Fruit fly (Drosophila melanogaster): ENCODE data around the gene Rim.

The Rim gene

dm6 chr3R:17849178-17849577 is 67.2 kb downstream of the Rim start (continued):
- TF ChIP-seq CG17612 (GFP tag; IDR thresholded peaks at IDR 0.05), result no peak
- TF ChIP-seq CG13624 (GFP tag; optimal IDR thresholded peaks at IDR 0.05), result no peak
- no peak for TF ChIP-seq E2f1 (GFP tag; IDR thresholded peaks at IDR 0.05)
- TF ChIP-seq CG12219 (GFP tag; optimal IDR thresholded peaks at IDR 0.05), result peak; percentile 7
- no peak for TF ChIP-seq Dbx (GFP tag; IDR thresholded peaks at IDR 0.05)
- no peak for TF ChIP-seq crp (GFP tag; optimal IDR thresholded peaks at IDR 0.05)
- peak; percentile 38 for TF ChIP-seq Sox102F (GFP tag; optimal IDR thresholded peaks at IDR 0.05)
- no peak for TF ChIP-seq CG1832 (GFP tag; optimal IDR thresholded peaks at IDR 0.05)
- TF ChIP-seq Sry-β (GFP tag; optimal IDR thresholded peaks at IDR 0.05), result no peak
- no peak for TF ChIP-seq CG9876 (GFP tag; optimal IDR thresholded peaks at IDR 0.05)
- TF ChIP-seq org-1 (GFP tag; optimal IDR thresholded peaks at IDR 0.05), result no peak
- TF ChIP-seq CG8290 (GFP tag; optimal IDR thresholded peaks at IDR 0.05), result no peak
- TF ChIP-seq CG8290 (tag; optimal IDR thresholded peaks at IDR 0.05), result no peak
- TF ChIP-seq CG31441 (GFP tag; IDR thresholded peaks at IDR 0.05), result peak; percentile 29; the same call in 1 of the 2 replicates
- 0 out of 2 replicates have a peak, but pooled peaks have one; percentile 16 for TF ChIP-seq E2f2 (GFP tag; IDR thresholded peaks at IDR 0.05)
- TF ChIP-seq CG18764 (GFP tag; optimal IDR thresholded peaks at IDR 0.05), result no peak
- TF ChIP-seq tgo (GFP tag; IDR thresholded peaks at IDR 0.05), result peak; percentile 26; the same call in 1 of the 3 replicates
- TF ChIP-seq Nf-YA (GFP tag; IDR thresholded peaks at IDR 0.05), result no peak
- no peak for TF ChIP-seq br (optimal IDR thresholded peaks at IDR 0.05)
- peak; percentile 17 for TF ChIP-seq HHEX (GFP tag; optimal IDR thresholded peaks at IDR 0.05)
- TF ChIP-seq Ada2b (GFP tag; IDR thresholded peaks at IDR 0.05), result 0 out of 2 replicates have a peak, but pooled peaks have one; percentile 18
- TF ChIP-seq CG31388 (GFP tag; optimal IDR thresholded peaks at IDR 0.05), result no peak
- TF ChIP-seq NC2α (GFP tag; optimal IDR thresholded peaks at IDR 0.05), result no peak
- TF ChIP-seq CG18262 (tag; optimal IDR thresholded peaks at IDR 0.05), result peak; percentile 22
- no peak for TF ChIP-seq NfI (GFP tag; optimal IDR thresholded peaks at IDR 0.05)
- TF ChIP-seq CG7745 (tag; optimal IDR thresholded peaks at IDR 0.05), result no peak
- TF ChIP-seq HLHmδ (GFP tag; optimal IDR thresholded peaks at IDR 0.05), result no peak
- no peak for TF ChIP-seq CG3995 (GFP tag; optimal IDR thresholded peaks at IDR 0.05)
- 0 out of 2 replicates have a peak, but pooled peaks have one; percentile 22 for TF ChIP-seq CG9932 (GFP tag; IDR thresholded peaks at IDR 0.05)
- TF ChIP-seq CG1529 (GFP tag; optimal IDR thresholded peaks at IDR 0.05), result no peak
- 0 out of 3 replicates have a peak, but pooled peaks have one; percentile 31 for TF ChIP-seq CG11695 (GFP tag; IDR thresholded peaks at IDR 0.05)
- TF ChIP-seq CG9437 (GFP tag; optimal IDR thresholded peaks at IDR 0.05), result no peak
- no peak for TF ChIP-seq CHES-1-like (GFP tag; optimal IDR thresholded peaks at IDR 0.05)
- no peak for TF ChIP-seq pfk (GFP tag; optimal IDR thresholded peaks at IDR 0.05)
- no peak for TF ChIP-seq CG18476 (GFP tag; optimal IDR thresholded peaks at IDR 0.05)
- TF ChIP-seq CG11093 (GFP tag; IDR thresholded peaks at IDR 0.05), result 0 out of 3 replicates have a peak, but pooled peaks have one; percentile 15
- no peak for TF ChIP-seq CG8089 (GFP tag; optimal IDR thresholded peaks at IDR 0.05)
- TF ChIP-seq Meics (GFP tag; optimal IDR thresholded peaks at IDR 0.05), result peak; percentile 44
- no peak for TF ChIP-seq Mad (GFP tag; optimal IDR thresholded peaks at IDR 0.05)
- no peak for TF ChIP-seq CG1647 (GFP tag; optimal IDR thresholded peaks at IDR 0.05)
- TF ChIP-seq CG7839 (tag; optimal IDR thresholded peaks at IDR 0.05), result peak; percentile 43
- no peak for TF ChIP-seq Gug (GFP tag; IDR thresholded peaks at IDR 0.05)
- no peak for TF ChIP-seq H15 (GFP tag; IDR thresholded peaks at IDR 0.05)
- no peak for TF ChIP-seq tna (GFP tag; IDR thresholded peaks at IDR 0.05; ENCODE audit: partially characterized antibody)
- no peak for TF ChIP-seq Awh (GFP tag; IDR thresholded peaks at IDR 0.05)
- TF ChIP-seq sima (GFP tag; optimal IDR thresholded peaks at IDR 0.05), result no peak
- TF ChIP-seq eve (GFP tag; optimal IDR thresholded peaks at IDR 0.05), result peak in 1 of 2 experiments; percentile 1
- peak; percentile 2 for TF ChIP-seq CG9817 (tag; optimal IDR thresholded peaks at IDR 0.05)
- TF ChIP-seq Hr51 (GFP tag; optimal IDR thresholded peaks at IDR 0.05), result peak in 1 of 2 experiments; percentile 42
- peak; percentile 14 for TF ChIP-seq nmo (GFP tag; optimal IDR thresholded peaks at IDR 0.05)
- TF ChIP-seq tin (GFP tag; optimal IDR thresholded peaks at IDR 0.05), result no peak
- TF ChIP-seq CG13123 (GFP tag; optimal IDR thresholded peaks at IDR 0.05), result no peak
